Fruit fly (Drosophila melanogaster) ovary, adult (tissue): ENCODE results near the gene Ac78C.

ENCODE experiments used
- CG17801 ChIP-seq: fragments of 200-800 bp; optimal IDR thresholded peaks from 2 replicates; lab custom pipeline; 2019; ENCODE audit warnings: missing biosample characterization, mild to moderate bottlenecking, missing genetic modification characterization, moderate library complexity; ENCODE audit not compliant: partially characterized antibody

Ac78C gene

DNA sequence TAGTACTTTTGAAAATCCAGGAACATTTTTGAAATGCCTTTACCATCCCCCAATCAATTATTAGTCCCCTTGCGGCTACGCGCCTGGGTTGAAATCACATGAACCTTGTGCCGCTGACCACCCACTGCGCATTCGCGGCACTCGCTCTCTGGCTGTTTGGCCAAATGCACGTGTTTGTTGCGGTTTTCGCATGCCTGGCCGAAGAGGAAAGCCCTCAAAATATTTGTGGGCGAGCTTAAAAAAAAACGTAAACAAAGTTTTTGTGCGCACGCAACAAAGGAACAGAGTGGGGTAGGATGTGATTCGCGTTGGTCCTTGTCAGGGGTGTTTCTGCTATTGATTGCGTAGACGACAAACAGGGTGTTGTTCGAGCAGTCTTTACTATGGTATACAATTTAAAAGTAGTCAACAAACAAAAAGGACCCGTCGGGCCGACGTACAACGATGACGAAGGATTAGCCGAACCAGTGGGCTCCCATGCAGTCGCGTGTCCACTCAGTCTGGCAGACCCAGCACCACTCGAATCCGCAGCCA lies 22.7 kb upstream of the Ac78C start:
- no peak for TF ChIP-seq CG17801

DNA sequence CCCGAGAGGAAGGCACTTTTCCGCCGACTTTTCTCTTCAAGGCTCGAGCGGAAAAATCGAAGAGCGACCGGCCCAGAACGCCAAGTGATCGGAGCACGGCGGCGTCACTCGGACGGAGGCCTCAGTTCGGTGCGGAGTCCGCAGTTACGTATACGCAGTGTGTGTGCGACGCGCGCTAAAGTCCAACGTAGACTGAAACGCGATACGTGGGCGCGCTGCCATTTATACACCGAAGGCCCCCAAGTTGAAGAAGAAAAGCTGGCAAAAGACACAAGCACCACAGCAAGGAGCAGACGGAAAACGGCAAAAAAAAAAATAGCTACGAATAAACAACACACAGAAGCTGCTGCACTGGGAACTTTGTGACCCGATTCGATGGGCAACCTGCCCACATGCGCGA lies 21.4 kb upstream of the Ac78C start, which contains the start of gene CG42337:
Gene CG42337, minus strand, starts transcription at position 194 of the 400 bp plus-strand sequence.
- TF ChIP-seq CG17801: no peak

DNA sequence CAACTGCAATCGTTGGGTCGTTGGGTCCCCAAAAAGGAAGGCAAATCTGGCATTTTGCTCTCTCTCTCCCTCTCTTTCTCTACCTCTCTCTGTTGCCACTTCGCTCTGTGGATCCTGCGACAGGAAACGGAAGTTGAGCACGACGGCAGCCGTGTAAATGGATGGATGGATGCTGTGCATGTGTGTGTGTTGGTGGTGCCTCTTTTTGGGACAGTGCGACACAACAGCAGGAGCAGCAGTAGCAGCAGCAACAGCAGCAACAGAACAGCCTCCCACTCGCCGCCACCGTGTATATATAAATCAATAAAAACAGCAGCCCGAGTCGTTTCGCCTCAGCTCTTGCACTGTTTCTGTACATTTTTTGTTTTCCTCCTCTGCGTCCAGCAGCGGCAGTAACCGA lies 20.3 kb upstream of the Ac78C start:
- TF ChIP-seq CG17801: no peak

DNA sequence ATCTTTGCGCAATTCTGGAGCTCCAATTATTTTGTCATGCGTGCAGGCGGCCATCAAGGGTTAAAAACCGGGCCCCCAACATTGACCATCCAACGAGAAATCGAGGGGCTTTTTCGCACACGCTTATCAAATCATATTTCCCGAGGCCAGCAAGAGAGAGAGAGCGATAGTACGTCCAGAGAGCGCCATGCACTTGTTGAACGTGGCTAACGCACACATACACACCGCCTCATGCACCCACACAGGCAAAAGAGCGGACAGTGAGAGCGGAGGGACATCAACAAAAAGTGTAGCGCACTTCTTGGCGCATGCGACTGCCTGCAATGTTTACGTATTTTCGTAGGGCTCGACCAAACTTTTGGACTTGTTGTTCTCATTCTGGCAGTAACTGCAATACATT lies 14.8 kb upstream of the Ac78C start:
- TF ChIP-seq CG17801: no peak

DNA sequence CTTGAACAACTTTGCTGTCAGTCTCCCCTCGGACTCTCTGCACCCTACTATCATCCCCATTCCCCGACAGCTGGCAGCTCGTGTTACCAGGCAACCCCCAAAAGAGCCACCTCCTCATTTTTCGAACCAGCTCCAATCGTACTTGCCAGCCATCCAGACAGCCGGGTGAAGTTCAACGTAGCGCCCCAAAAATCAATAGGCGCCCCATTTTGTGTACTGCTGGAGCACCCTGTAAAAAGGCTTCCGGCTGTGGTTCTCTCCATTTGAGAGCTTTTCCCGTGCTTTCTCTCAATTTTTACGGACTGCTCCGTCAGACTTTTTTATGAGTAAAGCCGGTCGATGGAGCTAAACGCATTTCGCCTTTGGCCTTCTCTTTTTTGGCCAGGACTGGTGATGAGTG lies 13.9 kb upstream of the Ac78C start:
- no peak for TF ChIP-seq CG17801

DNA sequence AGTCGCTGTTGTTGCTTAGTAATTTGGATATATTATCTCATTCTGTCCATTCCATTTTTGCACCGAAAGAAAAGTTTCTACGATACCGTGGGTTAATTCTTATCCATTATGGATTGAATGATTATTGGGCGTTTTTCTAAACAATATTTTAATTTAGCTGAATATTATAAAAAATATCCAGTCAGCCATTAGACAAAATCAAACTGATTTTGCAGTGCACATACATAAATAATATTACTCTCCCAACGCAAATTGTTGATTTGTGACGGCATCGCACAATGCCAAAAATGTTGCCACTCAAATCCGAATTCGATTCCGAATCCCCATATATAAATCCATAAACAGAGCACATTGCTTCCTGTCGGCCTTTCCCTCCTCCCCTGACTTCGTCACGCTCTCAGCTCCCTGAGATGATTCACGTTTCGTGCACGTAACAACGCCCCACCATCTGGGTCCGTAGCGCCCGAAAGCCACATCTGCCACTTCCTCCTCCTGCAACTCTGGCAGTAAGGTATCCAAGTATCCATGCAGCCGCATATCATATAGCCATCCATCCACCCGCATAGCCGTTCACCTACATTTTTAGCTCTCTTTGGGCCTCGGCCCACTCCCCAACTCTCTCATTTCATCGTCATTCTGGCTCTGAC lies 5.3 kb upstream of the Ac78C start:
- TF ChIP-seq CG17801: no peak

DNA sequence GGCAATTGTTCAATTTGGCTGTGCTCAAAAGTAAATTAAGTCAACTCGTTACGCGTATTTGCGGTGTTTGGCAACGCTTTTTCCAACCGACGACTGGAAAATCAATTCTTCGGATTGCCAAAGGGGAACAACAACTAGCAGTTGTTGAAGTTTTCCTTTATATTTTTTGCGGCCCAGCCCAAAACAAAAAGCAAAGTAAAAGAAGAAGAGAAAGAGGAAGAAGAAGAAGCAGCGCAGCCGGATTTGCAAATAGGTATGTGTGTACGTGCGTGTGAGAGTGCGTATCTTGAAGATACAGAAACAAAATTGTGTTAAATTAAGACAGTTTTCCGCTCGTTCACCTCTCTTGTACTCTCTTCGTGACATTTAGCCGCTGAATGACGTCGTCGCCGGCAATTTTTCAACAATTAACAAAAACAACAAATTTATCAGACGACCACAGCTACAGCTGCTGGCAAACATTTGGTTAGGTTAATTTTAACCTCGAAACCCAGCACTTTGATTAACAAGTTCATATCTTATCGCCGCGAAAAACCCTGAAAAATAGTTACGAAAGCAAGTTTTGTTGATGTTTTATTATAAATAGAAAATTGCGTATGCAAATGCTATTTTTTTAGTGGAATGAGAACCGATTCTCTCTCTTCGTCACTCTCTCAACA lies 4.7 kb upstream of the Ac78C start:
- TF ChIP-seq CG17801: no peak

DNA sequence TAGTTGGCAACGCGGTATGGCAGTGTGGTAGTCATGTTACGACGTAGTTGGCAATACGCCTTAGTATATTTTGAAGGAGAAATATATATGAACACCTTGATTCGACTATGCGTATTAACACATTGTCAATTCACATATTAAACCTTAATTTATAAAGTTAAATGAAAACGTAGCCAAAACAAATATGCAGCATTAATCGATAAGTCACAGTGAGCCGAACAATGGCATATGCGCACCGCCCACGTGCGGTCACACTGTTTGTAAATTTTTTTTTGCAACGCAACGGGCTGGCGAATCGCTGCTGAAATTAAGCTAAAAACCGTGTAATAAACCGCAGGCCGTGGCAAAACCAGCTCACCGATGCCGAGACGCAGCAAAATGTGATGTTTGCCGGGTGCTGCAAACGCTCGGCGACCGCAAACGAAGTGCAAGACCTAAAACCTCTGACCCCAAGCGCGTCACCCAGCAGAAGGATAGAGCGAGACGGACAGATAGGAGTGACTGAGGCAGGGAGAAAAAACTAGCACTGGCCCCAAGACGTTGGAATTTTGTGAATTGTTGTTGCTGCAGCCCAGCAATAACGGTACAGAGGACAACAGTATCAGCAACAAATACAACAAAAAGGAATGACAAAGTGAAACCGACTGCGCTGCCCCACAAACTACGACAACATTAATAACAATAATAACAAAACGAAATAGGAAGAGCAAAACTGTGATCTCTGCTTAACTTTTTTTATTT lies 4.0 kb upstream of the Ac78C start:
- TF ChIP-seq CG17801: no peak

DNA sequence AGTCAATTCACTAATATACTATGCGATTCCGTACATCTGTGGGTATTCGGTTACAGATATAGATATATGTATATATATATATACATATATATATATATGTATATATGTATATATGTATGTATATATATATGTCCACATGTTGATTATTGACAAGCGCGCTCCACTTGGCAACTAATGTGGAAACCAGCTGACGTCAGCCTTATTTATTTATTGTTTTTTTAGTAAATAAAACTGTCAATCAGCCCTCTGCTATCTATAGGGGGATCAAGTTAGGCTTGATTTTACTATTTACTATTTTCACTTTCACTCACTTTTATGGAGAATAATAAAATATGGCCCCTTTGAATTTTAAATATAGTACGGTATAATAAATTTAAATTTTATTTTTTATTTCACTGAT lies 3.2 kb upstream of the Ac78C start:
- TF ChIP-seq CG17801: no peak

DNA sequence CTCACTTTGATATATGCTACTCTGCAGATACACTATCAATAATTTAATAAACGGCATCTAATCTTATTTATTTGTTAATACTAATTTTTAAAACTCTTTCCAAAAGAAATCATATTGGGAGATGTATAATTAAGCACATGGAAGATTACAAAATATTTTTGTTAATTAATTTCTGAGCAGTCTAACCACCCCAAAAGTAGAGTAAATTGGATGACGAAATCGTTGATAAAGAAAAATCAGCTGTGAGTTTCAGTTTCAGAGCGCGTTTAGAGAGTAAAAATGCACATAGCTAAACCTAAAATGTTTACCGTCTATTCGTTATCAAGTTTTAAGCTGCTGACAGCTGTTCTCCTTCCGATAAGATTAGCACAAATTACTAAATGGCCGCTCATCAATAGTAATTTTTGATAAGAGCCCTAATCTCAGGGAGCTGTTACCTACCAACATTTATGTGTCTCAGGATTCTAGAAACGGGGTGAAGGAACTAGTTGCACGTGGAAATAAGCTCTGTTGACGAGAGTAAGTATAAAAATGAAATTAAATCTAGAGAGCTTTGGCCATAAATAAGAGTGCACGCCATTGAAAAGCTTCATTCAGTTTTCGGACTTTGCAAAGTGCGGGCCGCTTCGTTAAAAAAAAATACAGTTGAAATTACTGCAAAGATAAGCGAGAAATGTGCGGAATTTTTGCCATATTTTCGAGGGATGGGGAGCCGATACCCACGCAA lies 960 bp upstream of the Ac78C start, which contains the start of the genes chb and AsnS:
Gene chb, plus strand, starts transcription at position 327 of the 727 bp plus-strand sequence.
Gene AsnS, plus strand, starts transcription at position 592 of the 727 bp plus-strand sequence.
- peak; percentile 93 for TF ChIP-seq CG17801

DNA sequence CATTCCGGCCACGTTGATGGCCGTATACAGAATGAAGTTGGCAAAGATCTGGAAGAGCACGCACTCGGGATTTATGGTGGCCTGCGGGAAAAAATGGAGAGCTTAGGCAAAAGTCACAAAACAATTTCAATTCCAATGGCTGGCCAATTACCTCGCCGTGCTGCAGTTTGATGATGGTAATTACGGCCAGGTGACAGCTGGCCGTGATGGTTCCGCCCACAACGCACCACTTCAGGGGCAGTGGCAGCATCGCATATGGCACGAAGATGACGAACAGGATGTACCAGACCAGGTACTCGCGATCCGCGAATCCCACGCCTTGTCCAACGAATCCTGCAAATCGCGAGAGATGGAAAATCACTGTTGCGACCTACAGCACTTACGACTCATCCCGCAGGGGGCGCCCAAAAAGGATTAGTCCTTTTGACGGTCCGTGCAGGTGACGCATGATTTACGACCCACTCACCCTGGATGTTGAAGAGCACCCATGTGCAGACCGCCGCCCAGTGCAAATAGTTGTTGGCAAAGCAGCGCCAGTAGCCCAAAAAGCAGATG lies 25.8 kb downstream of the Ac78C start:
- TF ChIP-seq CG17801: no peak

DNA sequence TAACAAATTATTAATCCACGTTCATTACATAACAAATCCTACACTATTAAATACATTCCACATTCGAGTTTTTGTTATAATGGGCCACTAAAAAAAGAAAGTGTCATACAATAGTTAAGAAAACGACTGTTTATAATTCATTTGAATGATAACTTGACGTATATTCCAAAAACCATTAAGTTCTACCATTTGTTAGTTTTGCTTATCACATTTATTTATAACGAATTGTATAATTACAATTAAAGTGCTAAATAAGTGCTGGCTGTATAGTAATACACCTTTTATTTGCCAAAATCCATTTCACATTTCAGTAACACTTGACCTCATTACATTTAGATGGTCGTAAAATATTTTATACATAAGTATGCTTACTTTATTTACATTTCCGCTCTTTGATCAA lies 35.5 kb downstream of the Ac78C start, which contains the start of gene CG10565:
Gene CG10565, minus strand, starts transcription at position 101 of the 400 bp plus-strand sequence.
- no peak for TF ChIP-seq CG17801

DNA sequence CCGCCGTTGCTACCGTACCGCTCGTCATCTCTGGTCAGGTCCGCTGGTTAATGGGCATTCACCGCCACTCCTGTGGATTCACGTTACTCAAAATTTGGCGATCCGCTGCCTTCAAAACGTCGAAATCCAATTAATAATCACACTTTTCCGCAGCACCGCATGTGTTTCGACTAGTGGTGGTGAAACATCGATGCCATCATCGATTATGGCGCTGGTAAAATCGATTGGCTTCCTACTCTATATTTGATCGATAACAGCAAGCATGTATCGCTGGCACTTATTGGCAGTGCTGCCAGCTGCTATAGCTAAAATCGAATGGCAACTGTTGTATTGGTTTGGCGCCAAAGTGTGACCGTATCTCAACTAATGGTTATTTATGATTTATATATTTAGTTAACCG lies 35.9 kb downstream of the Ac78C start:
- TF ChIP-seq CG17801: peak; percentile 42

DNA sequence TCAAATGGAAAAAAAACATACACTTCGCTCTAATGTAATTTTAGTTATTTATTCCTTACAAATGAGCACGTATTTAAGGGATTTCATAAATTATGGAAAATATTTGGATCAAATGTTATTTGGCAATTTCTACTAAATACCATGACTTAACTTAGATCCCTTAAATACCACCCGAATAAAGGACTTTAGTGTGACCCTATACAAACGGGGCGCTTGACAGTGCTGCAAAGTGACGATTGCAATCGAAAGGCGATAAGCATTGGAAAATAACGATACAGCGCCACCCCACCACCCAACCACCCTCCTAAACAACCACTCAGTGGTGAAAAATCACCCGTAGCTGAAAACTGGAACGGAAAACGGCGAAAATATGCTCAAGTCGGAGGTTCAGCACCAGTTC lies 40.3 kb downstream of the Ac78C start, which contains the start of gene ICA69:
Gene ICA69, plus strand, starts transcription at position 20 of the 400 bp plus-strand sequence.
- TF ChIP-seq CG17801: no peak

DNA sequence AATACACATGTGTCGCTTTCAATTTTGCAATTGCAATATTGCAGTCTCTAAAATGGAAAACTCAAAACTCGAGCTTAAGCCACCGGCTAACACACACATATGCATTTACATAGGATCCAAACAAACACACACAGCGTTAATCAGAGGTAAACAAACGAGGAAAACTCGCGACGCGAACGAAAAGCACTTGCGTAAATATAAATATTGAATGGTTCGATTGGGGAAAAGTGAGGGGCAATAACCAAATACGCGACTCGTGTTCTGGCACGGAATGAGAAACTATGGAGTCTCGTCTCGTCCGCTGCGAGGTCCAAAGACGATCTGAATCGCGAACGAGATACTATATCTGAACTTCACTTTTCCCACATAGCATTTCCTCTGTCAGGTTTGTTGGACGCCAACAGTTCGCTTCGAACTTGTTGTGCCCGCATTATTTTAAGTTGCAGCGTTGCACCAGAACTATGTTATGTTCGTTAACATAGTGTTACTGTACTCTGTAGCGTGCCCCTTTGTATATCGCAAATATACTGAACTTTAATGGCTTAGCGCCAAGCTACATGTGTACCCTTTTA lies 40.8 kb downstream of the Ac78C start, which contains the start of gene ko:
Gene ko, minus strand, starts transcription at position 321 of the 572 bp plus-strand sequence.
- no peak for TF ChIP-seq CG17801

DNA sequence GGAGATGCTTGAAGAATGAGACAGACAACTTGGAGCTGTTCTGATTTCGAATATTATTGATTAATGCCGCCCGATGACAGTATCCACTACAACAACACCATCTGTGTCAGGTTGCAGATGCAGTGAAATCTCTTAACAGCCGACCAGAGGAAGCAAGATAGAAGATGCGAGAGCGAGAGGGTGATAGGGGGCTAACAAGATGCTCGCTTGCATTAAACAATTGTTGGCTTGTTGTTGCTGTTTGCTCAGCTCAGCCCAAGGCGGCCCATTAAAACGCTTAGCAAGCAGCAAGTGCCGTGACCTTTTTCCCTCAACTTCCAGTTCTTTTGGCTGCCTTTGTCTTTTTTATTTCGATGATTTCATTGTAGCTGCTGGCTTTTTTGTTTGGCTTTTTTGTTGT lies 42.0 kb downstream of the Ac78C start:
- TF ChIP-seq CG17801: no peak
